Fruit fly (Drosophila melanogaster): ENCODE measurements around the gene Septin4.

Septin4 gene

dm6 chrX:16644535-16645131, 50.3 kb downstream of the Septin4 start (continued):
- TF ChIP-seq CG34376 (GFP tag; optimal IDR thresholded peaks at IDR 0.05) (peak; percentile 27), CG6254 (GFP tag; optimal IDR thresholded peaks at IDR 0.05) (peak; percentile 48), CG17359 (tag; optimal IDR thresholded peaks at IDR 0.05) (peak; percentile 71), CG43689 (GFP tag; IDR thresholded peaks at IDR 0.05) (no peak), CG10267 (tag; optimal IDR thresholded peaks at IDR 0.05) (no peak), nom (GFP tag; optimal IDR thresholded peaks at IDR 0.05) (no peak), CG8478 (optimal IDR thresholded peaks at IDR 0.05) (no peak), ara (GFP tag; IDR thresholded peaks at IDR 0.05) (no peak), CG34422 (GFP tag; IDR thresholded peaks at IDR 0.05) (0 out of 3 replicates have a peak, but pooled peaks have one; percentile 14), HLH54F (GFP tag; optimal IDR thresholded peaks at IDR 0.05) (no peak), CG17802 (tag; optimal IDR thresholded peaks at IDR 0.05) (no peak), Scr (GFP tag; IDR thresholded peaks at IDR 0.05; ENCODE audit: partially characterized antibody) (no peak), tll (GFP tag; optimal IDR thresholded peaks at IDR 0.05) (peak in 1 of 2 experiments; percentile 80), CG16863 (GFP tag; optimal IDR thresholded peaks at IDR 0.05) (peak; percentile 46), yki (optimal IDR thresholded peaks at IDR 0.05) (no peak), CG1602 (GFP tag; optimal IDR thresholded peaks at IDR 0.05) (peak; percentile 26), CG10462 (GFP tag; optimal IDR thresholded peaks at IDR 0.05) (peak; percentile 7), Camta (GFP tag; optimal IDR thresholded peaks at IDR 0.05) (no peak), jumu (GFP tag; optimal IDR thresholded peaks at IDR 0.05) (no peak), CG14441 (GFP tag; IDR thresholded peaks at IDR 0.05) (no peak), Drgx (GFP tag; IDR thresholded peaks at IDR 0.05) (no peak), Pdp1 (GFP tag; optimal IDR thresholded peaks at IDR 0.05) (peak in 1 of 2 experiments; percentile 41), sna (GFP tag; IDR thresholded peaks at IDR 0.05; ENCODE audit: partially characterized antibody) (no peak), sug (tag; optimal IDR thresholded peaks at IDR 0.05) (peak; percentile 28), CG6175 (GFP tag; IDR thresholded peaks at IDR 0.05) (no peak), gsb-n (tag; optimal IDR thresholded peaks at IDR 0.05) (peak; percentile 76), PHDP (tag; optimal IDR thresholded peaks at IDR 0.05) (peak; percentile 46), CG2875 (GFP tag; optimal IDR thresholded peaks at IDR 0.05) (peak; percentile 80), Sry-β (GFP tag; optimal IDR thresholded peaks at IDR 0.05) (no peak), CG31441 (GFP tag; IDR thresholded peaks at IDR 0.05) (no peak; the same call in 1 of the 2 replicates), CG2120 (GFP tag; optimal IDR thresholded peaks at IDR 0.05) (no peak), CG9932 (GFP tag; IDR thresholded peaks at IDR 0.05) (no peak), schlank (tag; optimal IDR thresholded peaks at IDR 0.05) (no peak), sens (GFP tag) (peak; percentile 84), nerfin-2 (GFP tag; IDR thresholded peaks at IDR 0.05; ENCODE audit: partially characterized antibody) (no peak), H2.0 (GFP tag; IDR thresholded peaks at IDR 0.05) (no peak), C15 (GFP tag; IDR thresholded peaks at IDR 0.05) (no peak), BEAF-32 (GFP tag; optimal IDR thresholded peaks at IDR 0.05) (no peak), bbx (GFP tag; IDR thresholded peaks at IDR 0.05; ENCODE audit: partially characterized antibody) (no peak), insv (GFP tag; optimal IDR thresholded peaks at IDR 0.05) (peak in 1 of 2 experiments; percentile 50), CG1233 (GFP tag; optimal IDR thresholded peaks at IDR 0.05) (peak; percentile 54), danr (GFP tag; IDR thresholded peaks at IDR 0.05) (no peak), CG17568 (GFP tag; optimal IDR thresholded peaks at IDR 0.05) (peak; percentile 61), CG8388 (GFP tag; optimal IDR thresholded peaks at IDR 0.05) (no peak), CG33213 (GFP tag; optimal IDR thresholded peaks at IDR 0.05) (peak; percentile 8), Dll (GFP tag; IDR thresholded peaks at IDR 0.05; ENCODE audit: partially characterized antibody) (0 out of 4 replicates have a peak, but pooled peaks have one; percentile 14), HLHmδ (GFP tag; optimal IDR thresholded peaks at IDR 0.05) (peak; percentile 65), ems (GFP tag; optimal IDR thresholded peaks at IDR 0.05) (no peak), knrl (GFP tag; IDR thresholded peaks at IDR 0.05; ENCODE audit: partially characterized antibody) (no peak), CG4404 (GFP tag; IDR thresholded peaks at IDR 0.05) (no peak)

All from whole organism, embryonic.